Fruit fly (Drosophila melanogaster): ENCODE data around the gene Tie.

Tie gene

dm6 chr3L:4546650-4547049 is 14.7 kb upstream of the Tie start (continued):
- TF ChIP-seq Nf-YC (tag; optimal IDR thresholded peaks at IDR 0.05) (no peak), CG6654 (GFP tag; optimal IDR thresholded peaks at IDR 0.05) (no peak), Eip74EF (GFP tag; optimal IDR thresholded peaks at IDR 0.05) (peak in 1 of 2 experiments; percentile 33), lola (GFP tag; optimal IDR thresholded peaks at IDR 0.05) (peak in 1 of 3 experiments; percentile 86), CG2712 (tag; optimal IDR thresholded peaks at IDR 0.05) (peak; percentile 92), PHDP (tag; optimal IDR thresholded peaks at IDR 0.05) (peak; percentile 46), pum (GFP tag; optimal IDR thresholded peaks at IDR 0.05) (no peak), row (GFP tag; IDR thresholded peaks at IDR 0.05) (peak; percentile 80), hkb (optimal IDR thresholded peaks at IDR 0.05) (no peak), hkb (GFP tag; IDR thresholded peaks at IDR 0.05) (peak; percentile 76), CG1233 (GFP tag; optimal IDR thresholded peaks at IDR 0.05) (peak; percentile 60), tin (GFP tag; optimal IDR thresholded peaks at IDR 0.05) (peak; percentile 62), sens (GFP tag) (peak; percentile 92), CG12236 (GFP tag; optimal IDR thresholded peaks at IDR 0.05) (no peak), CG9727 (GFP tag; optimal IDR thresholded peaks at IDR 0.05) (peak; percentile 88), gem (tag; optimal IDR thresholded peaks at IDR 0.05) (peak; percentile 85), Hr3 (GFP tag; optimal IDR thresholded peaks at IDR 0.05) (peak; percentile 47), tll (GFP tag; optimal IDR thresholded peaks at IDR 0.05) (peak in 1 of 2 experiments; percentile 78), CG6813 (GFP tag; optimal IDR thresholded peaks at IDR 0.05) (peak; percentile 46), danr (GFP tag; IDR thresholded peaks at IDR 0.05) (0 out of 2 replicates have a peak, but pooled peaks have one; percentile 19), sug (tag; optimal IDR thresholded peaks at IDR 0.05) (no peak), Rx (GFP tag; IDR thresholded peaks at IDR 0.05) (peak; percentile 37; the same call in 1 of the 2 replicates), Nf-YB (GFP tag; optimal IDR thresholded peaks at IDR 0.05) (peak; percentile 50), grau (tag; optimal IDR thresholded peaks at IDR 0.05) (peak; percentile 66), mld (GFP tag; IDR thresholded peaks at IDR 0.05; ENCODE audit: partially characterized antibody) (no peak), odd (GFP tag; optimal IDR thresholded peaks at IDR 0.05) (peak; percentile 45), CG6689 (GFP tag; IDR thresholded peaks at IDR 0.05) (peak; percentile 62), lilli (GFP tag; optimal IDR thresholded peaks at IDR 0.05) (peak; percentile 29), Stat92E (GFP tag; optimal IDR thresholded peaks at IDR 0.05) (peak in 1 of 3 experiments; percentile 38), lmd (GFP tag; IDR thresholded peaks at IDR 0.05) (peak; percentile 66), CG8359 (GFP tag; optimal IDR thresholded peaks at IDR 0.05; ENCODE audit: borderline replicate concordance) (peak; percentile 5), Xrp1 (GFP tag; IDR thresholded peaks at IDR 0.05) (peak; percentile 93), CG5180 (GFP tag; optimal IDR thresholded peaks at IDR 0.05) (no peak), CG15601 (tag; optimal IDR thresholded peaks at IDR 0.05) (peak; percentile 65), Six4 (GFP tag; optimal IDR thresholded peaks at IDR 0.05) (peak; percentile 57), CG32532 (GFP tag; IDR thresholded peaks at IDR 0.05) (no peak), nau (GFP tag; optimal IDR thresholded peaks at IDR 0.05) (peak; percentile 17), CG10979 (tag; optimal IDR thresholded peaks at IDR 0.05) (peak; percentile 90), CG7839 (tag; optimal IDR thresholded peaks at IDR 0.05) (peak; percentile 70), ewg (GFP tag; optimal IDR thresholded peaks at IDR 0.05) (peak; percentile 39), CG3407 (GFP tag; optimal IDR thresholded peaks at IDR 0.05) (peak; percentile 40), CG7963 (GFP tag; IDR thresholded peaks at IDR 0.05; ENCODE audit: partially characterized antibody) (no peak), B-H1 (GFP tag; IDR thresholded peaks at IDR 0.05) (0 out of 3 replicates have a peak, but pooled peaks have one; percentile 17), D (optimal IDR thresholded peaks at IDR 0.05) (no peak), D (GFP tag; optimal IDR thresholded peaks at IDR 0.05) (peak; percentile 69), scrt (GFP tag; optimal IDR thresholded peaks at IDR 0.05) (no peak), CG6791 (GFP tag; IDR thresholded peaks at IDR 0.05; ENCODE audit: partially characterized antibody) (no peak), CG34422 (GFP tag; IDR thresholded peaks at IDR 0.05) (peak; percentile 31; the same call in 1 of the 3 replicates), CG30431 (GFP tag; optimal IDR thresholded peaks at IDR 0.05) (peak; percentile 47)

Data from whole organism, embryonic.